Fruit fly (Drosophila melanogaster): ENCODE results near the gene ATPsynE.

dm6 chr3R:14315912-14316444, 10.8 kb upstream of the ATPsynE start, which contains the start of gene Set8:
- TF ChIP-seq EcR (GFP tag; optimal IDR thresholded peaks at IDR 0.05) (no peak), fd96Ca (GFP tag; IDR thresholded peaks at IDR 0.05) (0 out of 3 replicates have a peak, but pooled peaks have one; percentile 55), Pif1A (GFP tag; optimal IDR thresholded peaks at IDR 0.05) (no peak), gl (tag; optimal IDR thresholded peaks at IDR 0.05) (peak; percentile 66), CG12605 (GFP tag; IDR thresholded peaks at IDR 0.05) (peak; percentile 69), CG9948 (tag; optimal IDR thresholded peaks at IDR 0.05) (no peak), Snoo (tag; optimal IDR thresholded peaks at IDR 0.05) (no peak), CG13204 (GFP tag; optimal IDR thresholded peaks at IDR 0.05) (no peak), CG8301 (tag; optimal IDR thresholded peaks at IDR 0.05) (no peak)

All from whole organism, pupa.